Fruit fly (Drosophila melanogaster): ENCODE results near the gene TSG101.
A peak's percentile ranks its signal among the peaks of the same experiment; 100 is the strongest.

TSG101 gene

dm6 chr3L:16872487-16872955 lies 30.4 kb downstream of the TSG101 start (continued):
- TF ChIP-seq CG12219 (GFP tag; optimal IDR thresholded peaks at IDR 0.05), result peak; percentile 76
- TF ChIP-seq tgo (GFP tag; IDR thresholded peaks at IDR 0.05), result peak; percentile 54
- TF ChIP-seq Mrtf (GFP tag; IDR thresholded peaks at IDR 0.05), result 0 out of 3 replicates have a peak, but pooled peaks have one; percentile 34
- peak; percentile 46 for TF ChIP-seq tx (GFP tag; optimal IDR thresholded peaks at IDR 0.05)
- TF ChIP-seq CG11456 (GFP tag; IDR thresholded peaks at IDR 0.05), result 0 out of 3 replicates have a peak, but pooled peaks have one; percentile 47
- peak; percentile 2 for TF ChIP-seq CG31365 (tag; optimal IDR thresholded peaks at IDR 0.05)
- peak; percentile 41 for TF ChIP-seq fu2 (GFP tag; optimal IDR thresholded peaks at IDR 0.05)
- TF ChIP-seq CG18262 (tag; optimal IDR thresholded peaks at IDR 0.05), result peak; percentile 80
- peak; percentile 57 for TF ChIP-seq NfI (GFP tag; optimal IDR thresholded peaks at IDR 0.05)
- peak; percentile 82 for TF ChIP-seq CoRest (tag; optimal IDR thresholded peaks at IDR 0.05)
- TF ChIP-seq onecut (GFP tag; IDR thresholded peaks at IDR 0.05), result no peak
- peak; percentile 54 for TF ChIP-seq CrebB (tag; optimal IDR thresholded peaks at IDR 0.05)
- peak; percentile 59 for TF ChIP-seq CG18476 (GFP tag; optimal IDR thresholded peaks at IDR 0.05)
- TF ChIP-seq CG10565 (GFP tag; optimal IDR thresholded peaks at IDR 0.05), result no peak
- no peak for TF ChIP-seq CkIIα-i1 (GFP tag; IDR thresholded peaks at IDR 0.05)
- TF ChIP-seq Mes4 (GFP tag; optimal IDR thresholded peaks at IDR 0.05), result peak; percentile 14
- peak; percentile 80 for TF ChIP-seq CG2120 (GFP tag; optimal IDR thresholded peaks at IDR 0.05)
- TF ChIP-seq HmgD (GFP tag; optimal IDR thresholded peaks at IDR 0.05), result no peak
- 0 out of 2 replicates have a peak, but pooled peaks have one; percentile 24 for TF ChIP-seq CG17328 (GFP tag; IDR thresholded peaks at IDR 0.05)
- TF ChIP-seq CG3281 (GFP tag; optimal IDR thresholded peaks at IDR 0.05), result peak; percentile 85
- TF ChIP-seq caup (GFP tag; optimal IDR thresholded peaks at IDR 0.05; ENCODE audit: severe bottlenecking), result peak; percentile 58
- no peak for TF ChIP-seq Dip2 (GFP tag; IDR thresholded peaks at IDR 0.05)
- TF ChIP-seq sens-2 (GFP tag; IDR thresholded peaks at IDR 0.05), result no peak
- TF ChIP-seq dimm (GFP tag; IDR thresholded peaks at IDR 0.05), result no peak
- TF ChIP-seq gro (GFP tag; optimal IDR thresholded peaks at IDR 0.05), result no peak
- TF ChIP-seq Sin3A (optimal IDR thresholded peaks at IDR 0.05), result no peak
- TF ChIP-seq knrl (GFP tag; IDR thresholded peaks at IDR 0.05; ENCODE audit: partially characterized antibody), result no peak
- TF ChIP-seq ftz-f1 (GFP tag; optimal IDR thresholded peaks at IDR 0.05), result no peak
- TF ChIP-seq rib (GFP tag; IDR thresholded peaks at IDR 0.05), result peak; percentile 53; the same call in 1 of the 2 replicates
- TF ChIP-seq Lhr (GFP tag; optimal IDR thresholded peaks at IDR 0.05), result peak; percentile 7
- no peak for TF ChIP-seq CG17186 (GFP tag; optimal IDR thresholded peaks at IDR 0.05)
- peak; percentile 59 for TF ChIP-seq gsb-n (tag; optimal IDR thresholded peaks at IDR 0.05)
- 0 out of 2 replicates have a peak, but pooled peaks have one; percentile 35 for TF ChIP-seq CG10366 (GFP tag; IDR thresholded peaks at IDR 0.05)
- peak; percentile 51 for TF ChIP-seq Abd-B (GFP tag; optimal IDR thresholded peaks at IDR 0.05)
- TF ChIP-seq CG8281 (tag; optimal IDR thresholded peaks at IDR 0.05), result peak; percentile 61
- peak; percentile 63 for TF ChIP-seq az2 (GFP tag; optimal IDR thresholded peaks at IDR 0.05)
- peak; percentile 41 for TF ChIP-seq CG3995 (GFP tag; optimal IDR thresholded peaks at IDR 0.05)
- peak; percentile 54; the same call in 1 of the 2 replicates for TF ChIP-seq CG32532 (GFP tag; IDR thresholded peaks at IDR 0.05)
- TF ChIP-seq Med (GFP tag), result peak; percentile 84
- TF ChIP-seq ems (GFP tag; optimal IDR thresholded peaks at IDR 0.05), result peak; percentile 18
- no peak for TF ChIP-seq ham (GFP tag; IDR thresholded peaks at IDR 0.05)
- TF ChIP-seq CG10147 (GFP tag; optimal IDR thresholded peaks at IDR 0.05), result peak; percentile 75
- peak; percentile 68 to 70 for TF ChIP-seq bsh (GFP tag; optimal IDR thresholded peaks at IDR 0.05)
- peak; percentile 32 for TF ChIP-seq CG1792 (GFP tag; optimal IDR thresholded peaks at IDR 0.05)
- TF ChIP-seq pnt (GFP tag; optimal IDR thresholded peaks at IDR 0.05), result peak; percentile 18
- peak; percentile 44; the same call in 1 of the 3 replicates for TF ChIP-seq so (GFP tag; IDR thresholded peaks at IDR 0.05)
- peak; percentile 36 for TF ChIP-seq Atf-2 (GFP tag; optimal IDR thresholded peaks at IDR 0.05)
- TF ChIP-seq Sox100B (GFP tag; optimal IDR thresholded peaks at IDR 0.05), result peak; percentile 83
